Worm (Caenorhabditis elegans) whole organism, late embryonic: ENCODE measurements around the gene Y38C1AA.6.
A peak's percentile ranks its signal among the peaks of the same experiment; 100 is the strongest.

Experiments used
- C08G9.2 ChIP-seq: sonication (generic microtip); optimal IDR thresholded peaks from 2 replicates; lab custom pipeline; 2016; ENCODE audit warnings: mild to moderate bottlenecking, missing genetic modification characterization, moderate library complexity, missing compliant biosample characterization
- F13H6.1 ChIP-seq: sonication (generic microtip); optimal IDR thresholded peaks from 2 replicates; lab custom pipeline; 2016; ENCODE audit warnings: missing genetic modification characterization, missing compliant biosample characterization
- K02D7.2 ChIP-seq: sonication (generic microtip); optimal IDR thresholded peaks from 2 replicates; lab custom pipeline; 2017; ENCODE audit warnings: mild to moderate bottlenecking, missing genetic modification characterization, missing compliant biosample characterization
- T23F11.4 ChIP-seq: fragments of 200-800 bp; sonication (Bioruptor generic); optimal IDR thresholded peaks from 2 replicates; lab custom pipeline; 2018; ENCODE audit warnings: mild to moderate bottlenecking, missing genetic modification characterization, missing compliant biosample characterization
- ahr-1 ChIP-seq: sonication (generic microtip); optimal IDR thresholded peaks from 2 replicates; lab custom pipeline; 2016; ENCODE audit warnings: missing genetic modification characterization, missing compliant biosample characterization
- ceh-18 ChIP-seq: sonication (generic microtip); optimal IDR thresholded peaks from 2 replicates; lab custom pipeline; 2016; ENCODE audit warnings: missing genetic modification characterization, missing compliant biosample characterization
- ceh-19 ChIP-seq: fragments of 200-800 bp; sonication (Bioruptor generic); optimal IDR thresholded peaks from 2 replicates; lab custom pipeline; 2018; ENCODE audit warnings: mild to moderate bottlenecking, missing genetic modification characterization, missing compliant biosample characterization
- ceh-2 ChIP-seq: sonication (generic microtip); optimal IDR thresholded peaks from 2 replicates; lab custom pipeline; 2016; ENCODE audit warnings: missing genotype, missing genetic modification characterization, missing compliant biosample characterization
- ceh-22 ChIP-seq: sonication (generic microtip); optimal IDR thresholded peaks from 2 replicates; lab custom pipeline; 2017; ENCODE audit warnings: missing biosample characterization, missing genetic modification characterization
- ceh-24 ChIP-seq: sonication (generic microtip); optimal IDR thresholded peaks from 2 replicates; lab custom pipeline; 2016; ENCODE audit warnings: mild to moderate bottlenecking, missing genetic modification characterization, missing compliant biosample characterization
- ceh-31 ChIP-seq: sonication (generic microtip); optimal IDR thresholded peaks from 2 replicates; lab custom pipeline; 2016; ENCODE audit warnings: missing genetic modification characterization, missing compliant biosample characterization
- ceh-34 ChIP-seq: sonication (generic microtip); optimal IDR thresholded peaks from 2 replicates; lab custom pipeline; 2016; ENCODE audit warnings: mild to moderate bottlenecking, missing genetic modification characterization, missing compliant biosample characterization
- che-1 ChIP-seq: sonication (generic microtip); optimal IDR thresholded peaks from 2 replicates; lab custom pipeline; 2016; ENCODE audit warnings: mild to moderate bottlenecking, missing genetic modification characterization, missing compliant biosample characterization
- dve-1 ChIP-seq: sonication (generic microtip); optimal IDR thresholded peaks from 2 replicates; lab custom pipeline; 2017; ENCODE audit warnings: antibody characterized with exemption, mild to moderate bottlenecking, missing genetic modification characterization, missing compliant biosample characterization
- elt-4 ChIP-seq: sonication (generic microtip); optimal IDR thresholded peaks from 2 replicates; lab custom pipeline; 2016; ENCODE audit warnings: missing genetic modification characterization, missing compliant biosample characterization
- ets-4 ChIP-seq: sonication (generic microtip); optimal IDR thresholded peaks from 2 replicates; lab custom pipeline; 2016; ENCODE audit warnings: missing genetic modification characterization, missing compliant biosample characterization
- eyg-1 ChIP-seq: sonication (generic microtip); optimal IDR thresholded peaks from 2 replicates; lab custom pipeline; 2016; ENCODE audit warnings: missing genotype, missing genetic modification characterization, missing compliant biosample characterization
- fax-1 ChIP-seq: sonication (generic microtip); optimal IDR thresholded peaks from 2 replicates; lab custom pipeline; 2016; ENCODE audit warnings: missing genotype, missing genetic modification characterization, missing compliant biosample characterization
- fkh-10 ChIP-seq: fragments of 150-350 bp; optimal IDR thresholded peaks from 2 replicates; lab custom pipeline; 2014; ENCODE audit warnings: missing biosample characterization, missing genetic modification reagents, missing genetic modification characterization
- hlh-13 ChIP-seq: fragments of 200-800 bp; sonication (Bioruptor generic); optimal IDR thresholded peaks from 2 replicates; lab custom pipeline; 2018; ENCODE audit warnings: mild to moderate bottlenecking, missing genetic modification characterization, missing compliant biosample characterization
- hlh-15 ChIP-seq: sonication (generic microtip); optimal IDR thresholded peaks from 2 replicates; lab custom pipeline; 2016; ENCODE audit warnings: missing genetic modification characterization, missing compliant biosample characterization
- hlh-6 ChIP-seq: sonication (generic microtip); optimal IDR thresholded peaks from 2 replicates; lab custom pipeline; 2016; ENCODE audit warnings: missing genotype, missing genetic modification characterization, missing compliant biosample characterization
- hlh-8 ChIP-seq: sonication (generic microtip); optimal IDR thresholded peaks from 2 replicates; lab custom pipeline; 2016; ENCODE audit warnings: missing genotype, missing genetic modification characterization, missing compliant biosample characterization
- lim-6 ChIP-seq: sonication (generic microtip); optimal IDR thresholded peaks from 2 replicates; lab custom pipeline; 2016; ENCODE audit warnings: missing genetic modification characterization, missing compliant biosample characterization
- mec-3 ChIP-seq: sonication (generic microtip); optimal IDR thresholded peaks from 2 replicates; lab custom pipeline; 2016; ENCODE audit warnings: borderline replicate concordance, missing genetic modification characterization, missing compliant biosample characterization
- nfya-1 ChIP-seq: sonication (generic microtip); optimal IDR thresholded peaks from 2 replicates; lab custom pipeline; 2017; ENCODE audit warnings: missing genetic modification characterization, mild to moderate bottlenecking, missing compliant biosample characterization, antibody characterized with exemption, moderate library complexity
- nhr-232 ChIP-seq: sonication (generic microtip); optimal IDR thresholded peaks from 2 replicates; lab custom pipeline; 2016; ENCODE audit warnings: missing genetic modification characterization, missing compliant biosample characterization
- odd-2 ChIP-seq: sonication (generic microtip); optimal IDR thresholded peaks from 2 replicates; lab custom pipeline; 2017; ENCODE audit warnings: antibody characterized with exemption, mild to moderate bottlenecking, missing genetic modification characterization, missing compliant biosample characterization
- pat-9 ChIP-seq: fragments of 200-800 bp; sonication (Bioruptor generic); optimal IDR thresholded peaks from 2 replicates; lab custom pipeline; 2018; ENCODE audit warnings: mild to moderate bottlenecking, missing genetic modification characterization, moderate library complexity, missing compliant biosample characterization
- pax-1 ChIP-seq: fragments of 150-350 bp; optimal IDR thresholded peaks from 2 replicates; lab custom pipeline; 2014; ENCODE audit warnings: missing biosample characterization, missing genetic modification characterization
- pha-4 ChIP-seq: fragments of 150-350 bp; optimal IDR thresholded peaks from 2 replicates; lab custom pipeline; 2018; ENCODE audit warnings: missing biosample characterization, missing genetic modification reagents, missing genetic modification characterization
- rnt-1 ChIP-seq: sonication (generic microtip); optimal IDR thresholded peaks from 2 replicates; lab custom pipeline; 2016; ENCODE audit warnings: missing genetic modification characterization, missing compliant biosample characterization
- sdc-2 ChIP-seq: sonication (generic microtip); optimal IDR thresholded peaks from 2 replicates; lab custom pipeline; 2016; ENCODE audit warnings: missing genotype, missing genetic modification characterization, missing compliant biosample characterization
- sox-2 ChIP-seq: fragments of 200-800 bp; sonication (Bioruptor generic); IDR thresholded peaks from 2 replicates; pipeline ENCODE4 v1.3.6; 2022; ENCODE audit warnings: missing genetic modification reagents, missing genetic modification characterization, missing compliant biosample characterization
- syd-9 ChIP-seq: sonication (generic microtip); optimal IDR thresholded peaks from 2 replicates; lab custom pipeline; 2016; ENCODE audit warnings: mild to moderate bottlenecking, missing genetic modification characterization, moderate library complexity, missing compliant biosample characterization
- ttx-3 ChIP-seq: sonication (generic microtip); optimal IDR thresholded peaks from 2 replicates; lab custom pipeline; 2016; ENCODE audit warnings: missing genetic modification reagents, missing genetic modification characterization, missing compliant biosample characterization
- unc-42 ChIP-seq: sonication (generic microtip); optimal IDR thresholded peaks from 2 replicates; lab custom pipeline; 2016; ENCODE audit warnings: missing genotype, missing genetic modification characterization, missing compliant biosample characterization
- unc-55 ChIP-seq: sonication (generic microtip); optimal IDR thresholded peaks from 2 replicates; lab custom pipeline; 2017; ENCODE audit warnings: missing biosample characterization, missing genetic modification reagents, missing genetic modification characterization
- unc-86 ChIP-seq: sonication (generic microtip); optimal IDR thresholded peaks from 2 replicates; lab custom pipeline; 2016; ENCODE audit warnings: missing genetic modification characterization, missing compliant biosample characterization
- ztf-16 ChIP-seq: sonication (generic microtip); optimal IDR thresholded peaks from 2 replicates; lab custom pipeline; 2017; ENCODE audit warnings: missing genetic modification characterization, missing compliant biosample characterization

Gene Y38C1AA.6

ce11 chrIV:143807-144371, 18.7 kb upstream of the Y38C1AA.6 start (continued):
- peak; percentile 23 for TF ChIP-seq unc-55 (GFP tag; lab: Kevin White, UChicago)
- peak; percentile 90 for TF ChIP-seq ztf-16 (tag; lab: Kevin White, UChicago)
- no peak for TF ChIP-seq fkh-10
- peak; percentile 91 for TF ChIP-seq ceh-34 (tag; lab: Kevin White, UChicago)
- peak; percentile 88 for TF ChIP-seq sox-2 (GFP tag; lab: Robert Waterston, UW)
- peak; percentile 87 for TF ChIP-seq K02D7.2 (tag; lab: Kevin White, UChicago)
- TF ChIP-seq elt-4 (tag; lab: Kevin White, UChicago), result no peak
- TF ChIP-seq pax-1 (tag; lab: Kevin White, UChicago), result no peak
- peak; percentile 75 for TF ChIP-seq F13H6.1 (tag; lab: Kevin White, UChicago)
- no peak for TF ChIP-seq ets-4 (tag; lab: Kevin White, UChicago)
- TF ChIP-seq hlh-13, result peak; percentile 79
- TF ChIP-seq dve-1 (tag; lab: Kevin White, UChicago), result peak; percentile 71
- TF ChIP-seq hlh-15 (tag; lab: Kevin White, UChicago), result peak; percentile 84
- peak; percentile 92 for TF ChIP-seq nhr-232
- TF ChIP-seq ahr-1 (tag; lab: Kevin White, UChicago), result peak; percentile 80
- TF ChIP-seq ceh-22, result no peak
- peak; percentile 80 for TF ChIP-seq ceh-31 (tag; lab: Kevin White, UChicago)
- peak; percentile 95 for TF ChIP-seq eyg-1

ce11 chrIV:147819-148218, 14.8 kb upstream of the Y38C1AA.6 start, which contains the start of gene col-99:
col-99 (minus strand) TSS chrIV:147919.
- TF ChIP-seq ceh-19, result no peak
- TF ChIP-seq ceh-24 (tag; lab: Kevin White, UChicago), result no peak
- TF ChIP-seq rnt-1, result no peak
- no peak for TF ChIP-seq ceh-18 (tag; lab: Kevin White, UChicago)
- no peak for TF ChIP-seq ttx-3 (tag; lab: Kevin White, UChicago)
- TF ChIP-seq sdc-2, result no peak
- no peak for TF ChIP-seq che-1
- no peak for TF ChIP-seq ceh-31 (tag; lab: Kevin White, UChicago)
- no peak for TF ChIP-seq hlh-6
- TF ChIP-seq T23F11.4, result no peak

ce11 chrIV:148756-149155, 13.9 kb upstream of the Y38C1AA.6 start:
- no peak for TF ChIP-seq pat-9 (tag; lab: Kevin White, UChicago)
- TF ChIP-seq hlh-13, result no peak
- no peak for TF ChIP-seq unc-86 (tag; lab: Kevin White, UChicago)
- TF ChIP-seq ets-4 (tag; lab: Kevin White, UChicago), result no peak
- no peak for TF ChIP-seq ceh-18 (tag; lab: Kevin White, UChicago)
- TF ChIP-seq K02D7.2 (tag; lab: Kevin White, UChicago), result no peak
- TF ChIP-seq pha-4 (tag; lab: Kevin White, UChicago), result no peak

- TF ChIP-seq nfya-1 (tag; lab: Kevin White, UChicago) (no peak), lim-6 (tag; lab: Kevin White, UChicago) (no peak), ahr-1 (tag; lab: Kevin White, UChicago) (no peak), C08G9.2 (tag; lab: Kevin White, UChicago) (no peak)
These were observed 12.8 kb upstream of the Y38C1AA.6 start for ce11 chrIV:149794-150193.

ce11 chrIV:157809-158208, 4.8 kb upstream of the Y38C1AA.6 start, which contains the start of gene gegf-1:
gegf-1 (minus strand) TSS chrIV:157909.
- no peak for TF ChIP-seq fax-1 (tag; lab: Kevin White, UChicago)
- TF ChIP-seq ets-4 (tag; lab: Kevin White, UChicago), result no peak
- no peak for TF ChIP-seq C08G9.2 (tag; lab: Kevin White, UChicago)
- no peak for TF ChIP-seq ceh-2 (tag; lab: Kevin White, UChicago)
- TF ChIP-seq syd-9 (tag; lab: Kevin White, UChicago), result no peak
- TF ChIP-seq pha-4 (tag; lab: Kevin White, UChicago), result no peak
- no peak for TF ChIP-seq hlh-8
- no peak for TF ChIP-seq ceh-31 (tag; lab: Kevin White, UChicago)
- TF ChIP-seq ttx-3 (tag; lab: Kevin White, UChicago), result no peak
- TF ChIP-seq unc-42 (tag; lab: Kevin White, UChicago), result no peak
- no peak for TF ChIP-seq T23F11.4
- TF ChIP-seq odd-2, result no peak
- TF ChIP-seq mec-3 (tag; lab: Kevin White, UChicago), result no peak
